Fruit fly (Drosophila melanogaster) whole organism, larva: ENCODE results near the gene CG42592.
A peak's percentile ranks its signal among the peaks of the same experiment; 100 is the strongest.

Source experiments
- noc ChIP-seq: fragments of 200-800 bp; sonication (Bioruptor generic); optimal IDR thresholded peaks from 3 replicates; lab custom pipeline; 2019; ENCODE audit warnings: missing biosample characterization, mild to moderate bottlenecking, missing genetic modification characterization, moderate library complexity

Gene CG42592

dm6 chr3R:29836188-29836587, at the start of gene CG42592:
TSS of gene CG42592 (minus strand) at chr3R:29836288.
- TF ChIP-seq noc: no peak

dm6 chr3R:29880306-29880705, 44.2 kb upstream of the CG42592 start:
- TF ChIP-seq noc: no peak

- no peak for TF ChIP-seq noc
Measured at dm6 chr3R:29876733-29877193, 40.7 kb upstream of the CG42592 start, which contains the start of gene CG31038. TSS of gene CG31038 (plus strand) at chr3R:29877059.

dm6 chr3R:29876232-29876631, 40.1 kb upstream of the CG42592 start:
- no peak for TF ChIP-seq noc

dm6 chr3R:29875830-29876229, 39.7 kb upstream of the CG42592 start:
- TF ChIP-seq noc: no peak

dm6 chr3R:29869350-29869688, 33.2 kb upstream of the CG42592 start, which contains the start of gene CG34133:
TSS of gene CG34133 (plus strand) at chr3R:29869365.
- TF ChIP-seq noc: no peak

dm6 chr3R:29868676-29869349, 32.7 kb upstream of the CG42592 start, which contains the start of gene Zip99C:
TSS of gene Zip99C (minus strand) at chr3R:29868895.
- TF ChIP-seq noc: peak; percentile 26

dm6 chr3R:29867895-29868294, 31.8 kb upstream of the CG42592 start:
- TF ChIP-seq noc: no peak

- TF ChIP-seq noc: no peak
Measured at dm6 chr3R:29867470-29867869, 31.4 kb upstream of the CG42592 start.

- TF ChIP-seq noc: peak; percentile 35
Measured at dm6 chr3R:29866706-29867105, 30.6 kb upstream of the CG42592 start.

- TF ChIP-seq noc: no peak
Measured at dm6 chr3R:29862795-29863194, 26.7 kb upstream of the CG42592 start.

dm6 chr3R:29861432-29862249, 25.6 kb upstream of the CG42592 start, which contains the start of the genes CG15514 and RpS8:
TSS of gene CG15514 (minus strand) at chr3R:29861494.
TSS of gene RpS8 (plus strand) at chr3R:29861582.
- peak; percentile 68 for TF ChIP-seq noc

dm6 chr3R:29859763-29860162, 23.7 kb upstream of the CG42592 start:
- peak; percentile 1 for TF ChIP-seq noc

dm6 chr3R:29858806-29859205, 22.7 kb upstream of the CG42592 start, which contains the start of gene CG7824:
TSS of gene CG7824 (minus strand) at chr3R:29858936.
- TF ChIP-seq noc: no peak

- TF ChIP-seq noc: no peak
Measured at dm6 chr3R:29857228-29857627, 21.1 kb upstream of the CG42592 start, which contains the start of gene dgt1. TSS of gene dgt1 (minus strand) at chr3R:29857491.

dm6 chr3R:29847126-29847525, 11.0 kb upstream of the CG42592 start:
- TF ChIP-seq noc: no peak

- TF ChIP-seq noc: no peak
Measured at dm6 chr3R:29841293-29841791, 5.3 kb upstream of the CG42592 start, which contains the start of gene Cad99C. TSS of gene Cad99C (plus strand) at chr3R:29841657.
